Worm (Caenorhabditis elegans) whole organism, midembryonic: Measurements from ENCODE around the gene ceh-76.
A peak's percentile ranks its signal among the peaks of the same experiment; 100 is the strongest.

Source experiments
- T22C8.4 ChIP-seq: fragments of 200-800 bp; sonication (Bioruptor generic); IDR thresholded peaks from 2 replicates; pipeline ENCODE4 v1.3.6; 2022; ENCODE audit warnings: missing genetic modification characterization, missing compliant biosample characterization
- flt-1 ChIP-seq: fragments of 200-800 bp; sonication (Bioruptor generic); IDR thresholded peaks from 2 replicates; pipeline ENCODE4 v1.3.6; 2022; ENCODE audit warnings: missing genetic modification characterization, missing compliant biosample characterization
- klf-2 ChIP-seq: fragments of 200-800 bp; sonication (Bioruptor generic); conservative IDR thresholded peaks from 2 replicates; pipeline ENCODE4 v1.3.6; 2022; ENCODE audit warnings: missing genetic modification reagents, missing genetic modification characterization, missing compliant biosample characterization
- med-1 ChIP-seq: sonication (generic microtip); optimal IDR thresholded peaks from 2 replicates; lab custom pipeline; 2017; ENCODE audit warnings: missing genetic modification characterization, mild to moderate bottlenecking, missing compliant biosample characterization, antibody characterized with exemption, missing genetic modification reagents; ENCODE audit not compliant: insufficient read depth
- ref-1 ChIP-seq: fragments of 200-800 bp; sonication (Bioruptor generic); conservative IDR thresholded peaks from 2 replicates; pipeline ENCODE4 v1.3.6; 2022; ENCODE audit warnings: missing genetic modification reagents, missing genetic modification characterization, missing compliant biosample characterization
- tab-1 ChIP-seq: fragments of 200-800 bp; sonication (Bioruptor generic); IDR thresholded peaks from 2 replicates; pipeline ENCODE4 v1.3.6; 2022; ENCODE audit warnings: missing genetic modification characterization, missing compliant biosample characterization
- ztf-23 ChIP-seq: fragments of 200-800 bp; sonication (Bioruptor generic); IDR thresholded peaks from 2 replicates; pipeline ENCODE4 v1.3.6; 2022; ENCODE audit warnings: missing genetic modification reagents, missing genetic modification characterization, missing compliant biosample characterization
- ztf-29 ChIP-seq: fragments of 200-800 bp; sonication (Bioruptor generic); IDR thresholded peaks from 2 replicates; pipeline ENCODE4 v1.3.6; 2022; ENCODE audit warnings: missing genetic modification reagents, missing genetic modification characterization, missing compliant biosample characterization

ce11 chrV:7978798-7979197, 15.7 kb downstream of the ceh-76 start:
- TF ChIP-seq klf-2 (no peak), ref-1 (GFP tag; lab: Robert Waterston, UW) (no peak), tab-1 (GFP tag; lab: Robert Waterston, UW) (no peak), ztf-29 (GFP tag; lab: Robert Waterston, UW) (no peak), med-1 (GFP tag; lab: Kevin White, UChicago) (no peak), flt-1 (GFP tag; lab: Robert Waterston, UW) (peak; percentile 24; the same call in 1 of the 2 replicates), T22C8.4 (GFP tag; lab: Robert Waterston, UW) (peak; percentile 55; the same call in 1 of the 2 replicates), ztf-23 (0 out of 2 replicates have a peak, but pooled peaks have one; percentile 30)
